Fruit fly (Drosophila melanogaster) whole organism, embryonic: ENCODE data around the gene Ser.

Source experiments
- Atf-2 ChIP-seq: fragments of 200-800 bp; sonication (Bioruptor generic); optimal IDR thresholded peaks from 2 replicates; lab custom pipeline; 2016; ENCODE audit warnings: missing biosample characterization, missing genetic modification characterization
- CG10543 ChIP-seq: fragments of 200-800 bp; sonication (Bioruptor generic); optimal IDR thresholded peaks from 3 replicates; lab custom pipeline; 2017; ENCODE audit warnings: missing biosample characterization, mild to moderate bottlenecking, missing genetic modification characterization, moderate library complexity
- CG10565 ChIP-seq: fragments of 200-800 bp; sonication (Bioruptor generic); optimal IDR thresholded peaks from 3 replicates; lab custom pipeline; 2016; ENCODE audit warnings: missing biosample characterization, mild to moderate bottlenecking, missing genetic modification characterization
- CG10654 ChIP-seq: fragments of 200-800 bp; sonication (Bioruptor generic); optimal IDR thresholded peaks from 2 replicates; lab custom pipeline; 2016; ENCODE audit warnings: missing biosample characterization, missing genetic modification characterization
- CG11085 ChIP-seq: fragments of 200-800 bp; sonication (Bioruptor generic); IDR thresholded peaks from 2 replicates; pipeline ENCODE4 v1.3.6; 2022; ENCODE audit warnings: missing biosample characterization, missing genetic modification characterization
- CG11504 ChIP-seq: fragments of 200-800 bp; sonication (Bioruptor generic); optimal IDR thresholded peaks from 3 replicates; lab custom pipeline; 2019; ENCODE audit warnings: missing biosample characterization, mild to moderate bottlenecking, missing genetic modification characterization, moderate library complexity
- CG13123 ChIP-seq: fragments of 200-800 bp; sonication (Bioruptor generic); optimal IDR thresholded peaks from 2 replicates; lab custom pipeline; 2016; ENCODE audit warnings: missing biosample characterization, missing genetic modification characterization
- CG13424 ChIP-seq: fragments of 200-800 bp; sonication (Bioruptor generic); optimal IDR thresholded peaks from 2 replicates; lab custom pipeline; 2019; ENCODE audit warnings: missing biosample characterization, mild to moderate bottlenecking, missing genetic modification characterization, moderate library complexity
- CG14860 ChIP-seq: fragments of 200-800 bp; sonication (Bioruptor generic); IDR thresholded peaks from 3 replicates; pipeline ENCODE4 v1.3.6; 2022; ENCODE audit warnings: missing biosample characterization, missing genetic modification characterization; ENCODE audit not compliant: partially characterized antibody
- CG1602 ChIP-seq: fragments of 200-800 bp; sonication (Bioruptor generic); optimal IDR thresholded peaks from 3 replicates; lab custom pipeline; 2016; ENCODE audit warnings: missing biosample characterization, missing genetic modification characterization
- CG17568 ChIP-seq: fragments of 200-800 bp; sonication (Bioruptor generic); optimal IDR thresholded peaks from 2 replicates; lab custom pipeline; 2018; ENCODE audit warnings: missing biosample characterization, mild to moderate bottlenecking, missing genetic modification characterization, moderate library complexity
- CG2120 ChIP-seq: fragments of 200-800 bp; sonication (Bioruptor generic); optimal IDR thresholded peaks from 3 replicates; lab custom pipeline; 2016; ENCODE audit warnings: missing biosample characterization, missing genetic modification characterization
- CG2678 ChIP-seq: fragments of 200-800 bp; sonication (Bioruptor generic); optimal IDR thresholded peaks from 3 replicates; lab custom pipeline; 2019; ENCODE audit warnings: missing biosample characterization, mild to moderate bottlenecking, missing genetic modification characterization, moderate library complexity
- CG2875 ChIP-seq: fragments of 200-800 bp; sonication (Bioruptor generic); optimal IDR thresholded peaks from 2 replicates; lab custom pipeline; 2017; ENCODE audit warnings: missing biosample characterization, mild to moderate bottlenecking, missing genetic modification characterization, missing genetic modification reagents
- CG32532 ChIP-seq: fragments of 200-800 bp; sonication (Bioruptor generic); IDR thresholded peaks from 2 replicates; pipeline ENCODE4 v1.3.6; 2022; ENCODE audit warnings: missing biosample characterization, missing genetic modification characterization
- CG3838 ChIP-seq: fragments of 200-800 bp; sonication (Bioruptor generic); optimal IDR thresholded peaks from 3 replicates; lab custom pipeline; 2016; ENCODE audit warnings: missing biosample characterization, missing genetic modification characterization
- CG5180 ChIP-seq: fragments of 200-800 bp; sonication (Bioruptor generic); optimal IDR thresholded peaks from 3 replicates; lab custom pipeline; 2017; ENCODE audit warnings: missing biosample characterization, missing genetic modification characterization, mild to moderate bottlenecking, moderate library complexity, missing genetic modification reagents
- CG8281 ChIP-seq: fragments of 200-800 bp; sonication (Bioruptor generic); optimal IDR thresholded peaks from 2 replicates; lab custom pipeline; 2018; ENCODE audit warnings: missing biosample characterization, mild to moderate bottlenecking, missing genetic modification characterization, moderate library complexity
- CG8359 ChIP-seq: fragments of 200-800 bp; sonication (Bioruptor generic); optimal IDR thresholded peaks from 2 replicates; lab custom pipeline; 2017; ENCODE audit warnings: missing biosample characterization, mild to moderate bottlenecking, missing genetic modification characterization, borderline replicate concordance
- CG8924 ChIP-seq: fragments of 200-800 bp; optimal IDR thresholded peaks from 3 replicates; lab custom pipeline; 2019; ENCODE audit warnings: missing biosample characterization, mild to moderate bottlenecking, missing genetic modification characterization, moderate library complexity
- CkIIα-i1 ChIP-seq: fragments of 200-800 bp; sonication (Bioruptor generic); IDR thresholded peaks from 2 replicates; pipeline ENCODE4 v1.3.6; 2022; ENCODE audit warnings: missing biosample characterization, missing genetic modification characterization
- CrebB ChIP-seq: fragments of 200-800 bp; sonication (Bioruptor generic); optimal IDR thresholded peaks from 3 replicates; lab custom pipeline; 2018; ENCODE audit warnings: missing biosample characterization, mild to moderate bottlenecking, missing genetic modification characterization
- E2f1 ChIP-seq: fragments of 200-800 bp; sonication (Bioruptor generic); IDR thresholded peaks from 2 replicates; pipeline ENCODE4 v1.3.6; 2022; ENCODE audit warnings: missing biosample characterization, missing genetic modification characterization
- ERR ChIP-seq: fragments of 200-800 bp; sonication (Bioruptor generic); optimal IDR thresholded peaks from 2 replicates; lab custom pipeline; 2016; ENCODE audit warnings: missing biosample characterization, missing genetic modification characterization
- Hr78 ChIP-seq, 2 experiments: fragments of 200-800 bp in 1 of 2; fragments of >200 bp in 1 of 2; sonication (Bioruptor generic) in 1 of 2; optimal IDR thresholded peaks; 2 replicates each; lab custom pipeline; 2017 to 2019; ENCODE audit warnings: missing biosample characterization in 2 of 2, missing genetic modification characterization in 2 of 2, mild to moderate bottlenecking in 1 of 2, moderate library complexity in 1 of 2
- Six4 ChIP-seq: fragments of 200-800 bp; sonication (Bioruptor generic); optimal IDR thresholded peaks from 2 replicates; lab custom pipeline; 2016; ENCODE audit warnings: missing biosample characterization, missing genetic modification characterization
- Sox100B ChIP-seq: fragments of 200-800 bp; sonication (Bioruptor generic); optimal IDR thresholded peaks from 3 replicates; lab custom pipeline; 2018; ENCODE audit warnings: missing biosample characterization, mild to moderate bottlenecking, missing genetic modification characterization
- Ssrp ChIP-seq: fragments of 200-800 bp; sonication (Bioruptor generic); optimal IDR thresholded peaks from 2 replicates; lab custom pipeline; 2018; ENCODE audit warnings: missing biosample characterization, mild to moderate bottlenecking, missing genetic modification characterization, moderate library complexity
- Taf1 ChIP-seq: fragments of 200-800 bp; sonication (Bioruptor generic); IDR thresholded peaks from 2 replicates; pipeline ENCODE4 v1.3.6; 2022; ENCODE audit warnings: missing biosample characterization, missing genetic modification characterization
- Usf ChIP-seq: fragments of 200-800 bp; sonication (Bioruptor generic); optimal IDR thresholded peaks from 2 replicates; lab custom pipeline; 2017; ENCODE audit warnings: missing genotype, missing biosample characterization, missing genetic modification characterization
- abd-A ChIP-seq: fragments of 200-800 bp; sonication (Bioruptor generic); optimal IDR thresholded peaks from 3 replicates; lab custom pipeline; 2019; ENCODE audit warnings: missing biosample characterization, mild to moderate bottlenecking, missing genetic modification characterization, moderate library complexity
- dpn ChIP-seq, 2 experiments: fragments of 200-800 bp; sonication (Bioruptor generic); optimal IDR thresholded peaks; 3 replicates each; lab custom pipeline; 2016; ENCODE audit warnings: missing biosample characterization in 2 of 2, missing genetic modification characterization in 2 of 2
- dysf ChIP-seq: fragments of 200-800 bp; sonication (Bioruptor generic); IDR thresholded peaks from 3 replicates; pipeline ENCODE4 v1.3.6; 2022; ENCODE audit warnings: missing biosample characterization, missing genetic modification characterization
- gcm2 ChIP-seq: fragments of 200-800 bp; sonication (Bioruptor generic); optimal IDR thresholded peaks from 2 replicates; lab custom pipeline; 2016; ENCODE audit warnings: missing biosample characterization, missing genetic modification characterization
- h ChIP-seq: fragments of >200 bp; optimal IDR thresholded peaks from 2 replicates; lab custom pipeline; 2017
- jigr1 ChIP-seq: fragments of 200-800 bp; sonication (Bioruptor generic); IDR thresholded peaks from 3 replicates; pipeline ENCODE4 v1.3.6; 2022; ENCODE audit warnings: missing biosample characterization, missing genetic modification characterization
- lola ChIP-seq, 3 experiments: fragments of >200 bp in 2 of 3; fragments of 200-800 bp in 1 of 3; sonication (Bioruptor generic) in 1 of 3; optimal IDR thresholded peaks; 2 replicates each; lab custom pipeline; 2017 to 2019; ENCODE audit warnings: missing biosample characterization in 3 of 3, missing genetic modification characterization in 3 of 3, mild to moderate bottlenecking in 1 of 3, moderate library complexity in 1 of 3
- mirr ChIP-seq: fragments of 200-800 bp; sonication (Bioruptor generic); optimal IDR thresholded peaks from 3 replicates; lab custom pipeline; 2018; ENCODE audit warnings: missing biosample characterization, mild to moderate bottlenecking, missing genetic modification characterization
- nau ChIP-seq: fragments of 200-800 bp; sonication (Bioruptor generic); optimal IDR thresholded peaks from 3 replicates; lab custom pipeline; 2017; ENCODE audit warnings: missing biosample characterization, mild to moderate bottlenecking, missing genetic modification characterization, missing genetic modification reagents
- org-1 ChIP-seq: fragments of 200-800 bp; sonication (Bioruptor generic); optimal IDR thresholded peaks from 2 replicates; lab custom pipeline; 2017; ENCODE audit warnings: missing biosample characterization, missing genetic modification characterization
- pb ChIP-seq: fragments of 200-800 bp; sonication (Bioruptor generic); optimal IDR thresholded peaks from 3 replicates; lab custom pipeline; 2016; ENCODE audit warnings: missing biosample characterization, missing genetic modification characterization
- rib ChIP-seq: fragments of 200-800 bp; sonication (Bioruptor generic); IDR thresholded peaks from 2 replicates; pipeline ENCODE4 v1.3.6; 2022; ENCODE audit warnings: missing biosample characterization, missing genetic modification characterization
- salm ChIP-seq: fragments of 200-800 bp; sonication (Bioruptor generic); optimal IDR thresholded peaks from 2 replicates; lab custom pipeline; 2018; ENCODE audit warnings: missing biosample characterization, mild to moderate bottlenecking, missing genetic modification characterization
- sens ChIP-seq: fragments of 200-800 bp; sonication (Bioruptor generic); peaks from one replicate; lab custom pipeline; 2016; ENCODE audit warnings: missing biosample characterization, missing genetic modification characterization
- sna ChIP-seq: fragments of 200-800 bp; sonication (Bioruptor generic); IDR thresholded peaks from 2 replicates; pipeline ENCODE4 v1.3.6; 2022; ENCODE audit warnings: missing biosample characterization, missing genetic modification characterization; ENCODE audit not compliant: partially characterized antibody
- sug ChIP-seq: fragments of 200-800 bp; optimal IDR thresholded peaks from 2 replicates; lab custom pipeline; 2019; ENCODE audit warnings: missing biosample characterization, mild to moderate bottlenecking, missing genetic modification characterization, moderate library complexity
- tll ChIP-seq, 2 experiments: fragments of 200-800 bp in 1 of 2; fragments of >200 bp in 1 of 2; sonication (Bioruptor generic) in 1 of 2; optimal IDR thresholded peaks; 2 replicates each; lab custom pipeline; 2017 to 2019; ENCODE audit warnings: missing biosample characterization in 2 of 2, missing genetic modification characterization in 2 of 2, mild to moderate bottlenecking in 1 of 2, moderate library complexity in 1 of 2
- vfl ChIP-seq: fragments of 200-800 bp; sonication (Bioruptor generic); optimal IDR thresholded peaks from 2 replicates; lab custom pipeline; 2016; ENCODE audit warnings: missing biosample characterization, missing genetic modification characterization

The Ser gene

dm6 chr3R:27148812-27149769 is 45.0 kb downstream of the Ser start (continued):
- TF ChIP-seq Hr78 (GFP tag; optimal IDR thresholded peaks at IDR 0.05; lab: Kevin White, UChicago) (peak in 1 of 2 experiments; percentile 79), dpn (GFP tag; optimal IDR thresholded peaks at IDR 0.05; lab: Kevin White, UChicago) (no peak), ERR (GFP tag; lab: Kevin White, UChicago) (no peak), CkIIα-i1 (GFP tag; lab: Robert Waterston, UW) (no peak), CG2120 (GFP tag; lab: Kevin White, UChicago) (peak; percentile 24), CrebB (tag; lab: Kevin White, UChicago) (peak; percentile 18), Ssrp (no peak), E2f1 (GFP tag; lab: Robert Waterston, UW) (no peak), Sox100B (GFP tag; lab: Kevin White, UChicago) (peak; percentile 1), CG1602 (no peak), Taf1 (GFP tag; lab: Robert Waterston, UW) (no peak), rib (GFP tag; lab: Robert Waterston, UW) (no peak), tll (GFP tag; optimal IDR thresholded peaks at IDR 0.05; lab: Kevin White, UChicago) (no peak), CG11504 (tag; lab: Kevin White, UChicago) (peak; percentile 10), sens (GFP tag; lab: Kevin White, UChicago) (peak; percentile 77), sna (no peak), gcm2 (GFP tag; lab: Kevin White, UChicago) (no peak), CG2875 (GFP tag; lab: Kevin White, UChicago) (no peak), nau (GFP tag; lab: Kevin White, UChicago) (no peak), sug (peak; percentile 56), CG10543 (peak; percentile 58), CG32532 (GFP tag; lab: Robert Waterston, UW) (no peak), lola (GFP tag; optimal IDR thresholded peaks at IDR 0.05; lab: Kevin White, UChicago) (peak in 1 of 3 experiments; percentile 0), CG2678 (peak; percentile 47), Usf (GFP tag; lab: Kevin White, UChicago) (no peak), h (no peak), CG10565 (no peak), CG8281 (peak; percentile 91), CG10654 (GFP tag; lab: Kevin White, UChicago) (no peak), Atf-2 (GFP tag; lab: Kevin White, UChicago) (no peak), org-1 (GFP tag; lab: Kevin White, UChicago) (peak; percentile 18), CG13424 (tag; lab: Kevin White, UChicago) (peak; percentile 11), CG5180 (no peak), salm (tag; lab: Kevin White, UChicago) (no peak), CG14860 (GFP tag; lab: Robert Waterston, UW) (no peak), vfl (GFP tag; lab: Kevin White, UChicago) (no peak), CG8924 (tag; lab: Kevin White, UChicago) (no peak), abd-A (tag; lab: Kevin White, UChicago) (peak; percentile 90), CG13123 (GFP tag; lab: Kevin White, UChicago) (no peak), CG3838 (GFP tag; lab: Kevin White, UChicago) (no peak), jigr1 (GFP tag; lab: Robert Waterston, UW) (no peak), mirr (peak; percentile 90), CG11085 (GFP tag; lab: Robert Waterston, UW) (no peak), CG17568 (GFP tag; lab: Kevin White, UChicago) (no peak), dysf (GFP tag; lab: Robert Waterston, UW) (no peak), Six4 (GFP tag; lab: Kevin White, UChicago) (no peak), pb (GFP tag; lab: Kevin White, UChicago) (no peak), CG8359 (GFP tag; lab: Kevin White, UChicago) (no peak)
